Fruit fly (Drosophila melanogaster) ovary, adult (tissue): Measurements from ENCODE around the gene CG6094.

Experiments
- CG17801 ChIP-seq: fragments of 200-800 bp; optimal IDR thresholded peaks from 2 replicates; lab custom pipeline; 2019; ENCODE audit warnings: missing biosample characterization, mild to moderate bottlenecking, missing genetic modification characterization, moderate library complexity; ENCODE audit not compliant: partially characterized antibody

The CG6094 gene

DNA sequence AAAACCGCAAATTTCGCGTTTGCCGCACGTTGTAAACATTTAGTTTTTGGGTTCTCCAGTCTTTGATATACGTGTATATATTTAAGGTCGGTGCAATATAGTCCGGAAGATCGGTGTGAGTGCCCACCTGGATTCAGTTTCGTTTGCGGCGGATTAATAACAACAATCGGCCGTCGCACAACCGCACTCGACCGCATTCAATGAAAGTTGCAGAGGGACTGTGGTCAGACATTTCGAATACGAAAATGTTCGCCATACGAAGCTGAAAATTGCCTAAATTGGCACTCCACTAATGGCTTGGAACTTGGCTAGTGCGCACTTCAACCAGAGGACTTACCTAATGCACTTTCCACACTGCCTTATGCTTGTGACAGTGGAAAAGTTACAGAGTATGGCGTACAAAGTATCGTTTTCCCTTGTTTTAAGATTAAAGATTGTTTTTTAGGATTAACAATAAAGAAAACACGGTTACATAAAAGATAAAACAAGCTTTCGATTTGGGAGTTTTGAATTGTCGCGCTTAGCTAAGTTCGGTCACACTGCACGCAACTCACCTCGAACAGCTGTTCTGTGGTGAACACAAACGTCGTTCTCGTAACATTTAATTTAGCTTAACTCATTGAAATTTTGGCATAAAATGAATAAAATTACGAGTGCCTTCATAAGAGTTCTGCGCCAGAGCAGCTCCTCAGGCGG lies at the start of gene CG6094, which contains the start of gene Myo31DF:
Gene CG6094 (plus strand): TSS at position 525 of the 696 bp plus-strand sequence.
Gene Myo31DF (minus strand): TSS at position 223 of the 696 bp plus-strand sequence.
- peak; percentile 33 for TF ChIP-seq CG17801 (GFP tag; lab: Kevin White, UChicago)

DNA sequence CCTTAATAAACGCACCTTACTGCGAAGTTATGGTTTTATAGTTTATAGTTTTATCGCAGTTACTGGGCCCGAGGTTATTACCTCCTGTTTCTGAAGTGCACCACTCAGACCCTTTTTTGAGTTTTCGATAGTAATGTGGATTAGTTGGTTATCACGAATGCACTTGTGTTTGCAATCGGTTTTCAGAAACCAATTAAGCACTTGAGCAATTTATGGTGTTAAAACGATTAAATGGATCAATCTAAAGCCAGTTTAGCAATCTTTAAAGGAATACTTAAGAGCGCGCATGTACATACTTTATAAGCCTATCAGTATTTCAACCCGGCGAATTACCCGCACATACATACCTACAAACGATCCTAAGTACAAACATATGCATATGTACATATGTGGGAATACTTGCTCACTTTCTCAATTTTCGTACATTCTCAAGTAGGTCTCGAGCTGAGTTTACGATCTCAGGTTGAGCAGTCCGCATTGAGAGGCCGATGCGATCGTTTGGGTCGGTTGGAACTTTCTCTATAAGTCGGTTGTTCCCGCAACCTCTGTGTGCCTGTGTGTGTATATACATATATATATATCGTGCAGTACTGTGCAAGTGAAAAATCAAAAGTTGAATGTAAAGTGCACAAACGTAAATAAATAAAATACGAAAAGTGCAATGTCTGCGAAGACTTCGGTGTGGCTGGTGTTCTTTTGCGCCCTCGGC lies 49.5 kb upstream of the CG6094 start, which contains the start of the genes LManI and LManII:
Gene LManI (minus strand): TSS at position 51 of the 709 bp plus-strand sequence.
Gene LManII (plus strand): TSS at position 468 of the 709 bp plus-strand sequence.
- peak; percentile 45 for TF ChIP-seq CG17801 (GFP tag; lab: Kevin White, UChicago)

DNA sequence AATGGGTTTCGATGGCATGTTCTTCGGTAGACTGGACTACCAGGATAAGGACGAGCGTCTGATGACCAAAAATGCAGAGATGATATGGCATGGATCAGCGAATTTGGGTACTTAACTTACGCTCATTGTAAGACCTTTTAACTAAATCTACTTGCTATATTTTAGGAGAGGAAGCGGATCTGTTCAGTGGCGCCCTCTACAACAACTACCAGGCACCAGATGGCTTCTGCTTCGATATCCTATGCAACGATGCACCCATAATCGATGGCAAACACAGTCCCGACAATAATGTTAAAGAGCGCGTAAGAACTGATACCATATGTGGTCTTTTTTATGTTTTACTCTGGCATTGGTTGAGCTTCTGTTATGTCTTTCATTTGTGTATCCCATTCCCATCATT lies 47.9 kb upstream of the CG6094 start:
- TF ChIP-seq CG17801 (GFP tag; lab: Kevin White, UChicago) = no peak

DNA sequence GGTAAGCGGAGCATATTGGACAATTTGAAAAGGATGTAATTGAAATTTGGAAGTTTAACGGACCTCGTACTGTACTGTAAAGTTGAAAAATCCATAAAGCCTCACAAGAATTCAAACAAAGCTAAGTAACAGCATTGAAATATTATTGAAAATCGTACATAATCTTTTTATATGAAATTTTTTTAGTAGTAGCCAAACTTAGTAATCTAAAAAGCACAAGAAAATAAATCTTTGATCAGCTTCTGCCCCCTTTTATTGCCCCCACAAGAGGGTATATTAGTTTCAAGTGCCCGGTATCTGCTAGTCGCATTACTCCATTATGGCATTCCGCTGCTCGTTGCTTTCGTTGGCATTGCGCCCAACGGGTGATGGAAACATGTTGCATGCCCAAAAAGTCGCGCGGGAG lies 40.0 kb upstream of the CG6094 start:
- TF ChIP-seq CG17801 (GFP tag; lab: Kevin White, UChicago) = no peak

DNA sequence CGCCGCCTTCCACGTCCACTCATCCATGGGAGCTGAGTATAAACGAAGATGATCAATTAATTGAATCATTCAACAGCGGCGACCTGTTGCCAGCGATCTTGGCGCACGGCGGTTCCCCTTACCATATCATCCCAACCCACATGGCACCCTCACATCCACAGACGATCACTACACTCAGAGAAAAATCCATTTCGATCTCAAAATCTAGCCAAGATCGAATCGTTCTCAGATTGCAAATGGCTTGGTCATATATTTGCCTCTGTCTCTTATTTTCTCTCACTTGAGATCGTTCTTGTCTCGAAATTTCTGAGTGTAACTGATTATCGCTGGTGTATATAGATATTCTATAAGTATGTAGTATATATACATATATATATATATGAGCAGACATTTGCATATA lies 38.5 kb upstream of the CG6094 start:
- no peak for TF ChIP-seq CG17801 (GFP tag; lab: Kevin White, UChicago)

DNA sequence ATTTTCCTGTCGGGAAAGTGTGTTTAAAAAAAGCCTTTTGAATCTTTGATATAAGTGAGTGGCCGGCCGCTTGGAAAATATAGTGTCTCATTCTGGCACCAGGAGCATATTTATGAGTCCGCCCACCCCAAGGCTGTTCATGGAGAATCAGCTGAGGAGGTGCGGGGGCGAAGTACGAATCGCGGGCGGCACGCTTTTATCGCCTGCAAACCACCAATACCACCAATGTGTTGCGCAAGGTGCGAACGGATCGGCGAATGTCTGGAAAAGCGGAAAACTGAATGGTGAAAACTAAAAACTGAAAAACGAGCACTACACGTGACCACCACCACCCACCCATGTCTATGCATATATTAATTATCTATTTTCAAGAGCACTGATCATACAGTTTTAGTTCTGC lies 37.9 kb upstream of the CG6094 start:
- TF ChIP-seq CG17801 (GFP tag; lab: Kevin White, UChicago) = no peak

DNA sequence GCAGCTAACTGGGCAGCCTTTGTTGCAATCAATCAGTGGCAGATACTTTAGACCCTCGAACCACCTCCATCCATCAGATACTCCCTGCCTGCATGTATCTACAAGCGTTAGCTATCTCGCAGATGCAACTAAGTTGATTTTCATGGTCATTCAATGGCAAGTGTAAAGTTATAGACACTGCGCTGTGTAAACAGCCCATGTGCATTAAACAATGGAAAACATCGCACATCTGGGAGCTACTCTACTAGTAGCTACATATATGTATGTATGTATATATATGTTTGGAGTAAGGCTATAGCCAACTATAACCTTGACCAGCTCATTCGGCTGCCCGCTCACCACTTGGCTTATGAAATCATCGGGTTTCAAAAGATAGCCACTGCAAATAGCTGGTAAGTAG lies 36.7 kb upstream of the CG6094 start:
- TF ChIP-seq CG17801 (GFP tag; lab: Kevin White, UChicago) = no peak

DNA sequence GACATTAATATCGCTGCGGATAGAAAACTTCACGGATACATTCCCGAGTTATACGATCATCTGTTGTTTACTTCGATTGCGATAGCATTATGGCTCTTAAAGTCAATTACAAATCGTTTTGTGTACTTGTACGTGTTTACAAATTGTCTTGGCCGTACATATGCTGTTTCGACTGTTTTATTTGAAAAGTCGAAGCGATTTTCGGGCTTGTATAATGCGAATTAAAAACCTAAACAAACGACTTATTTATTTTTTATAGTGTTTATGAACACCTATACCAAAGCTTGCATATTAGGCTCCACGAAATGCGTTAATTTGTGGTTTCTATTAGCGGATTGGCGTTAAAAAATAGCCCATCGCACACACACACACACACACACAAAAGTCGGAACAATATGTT lies 34.6 kb upstream of the CG6094 start:
- TF ChIP-seq CG17801 (GFP tag; lab: Kevin White, UChicago) = no peak

DNA sequence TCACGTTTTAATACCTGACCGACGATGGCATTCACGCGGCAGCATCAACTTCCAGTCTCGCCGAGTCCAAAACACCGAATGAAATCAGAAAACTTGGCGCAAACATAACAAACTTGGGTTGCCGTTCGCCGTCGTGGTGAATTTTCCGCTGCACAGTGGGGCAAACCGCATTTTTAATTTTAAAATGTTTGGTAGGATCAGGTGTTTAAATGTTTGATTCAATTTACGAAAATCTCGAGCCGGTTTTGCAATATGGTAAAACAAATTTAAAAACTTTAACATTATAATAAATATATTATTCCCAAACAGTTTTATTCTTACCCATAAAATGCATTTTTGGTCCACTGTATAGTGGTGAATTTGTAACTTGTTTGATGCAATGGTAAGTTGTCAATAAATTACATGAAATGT lies 32.6 kb upstream of the CG6094 start, which contains the start of gene RluA-1:
Gene RluA-1 (minus strand): TSS at position 82 of the 411 bp plus-strand sequence.
- peak; percentile 72 for TF ChIP-seq CG17801 (GFP tag; lab: Kevin White, UChicago)

DNA sequence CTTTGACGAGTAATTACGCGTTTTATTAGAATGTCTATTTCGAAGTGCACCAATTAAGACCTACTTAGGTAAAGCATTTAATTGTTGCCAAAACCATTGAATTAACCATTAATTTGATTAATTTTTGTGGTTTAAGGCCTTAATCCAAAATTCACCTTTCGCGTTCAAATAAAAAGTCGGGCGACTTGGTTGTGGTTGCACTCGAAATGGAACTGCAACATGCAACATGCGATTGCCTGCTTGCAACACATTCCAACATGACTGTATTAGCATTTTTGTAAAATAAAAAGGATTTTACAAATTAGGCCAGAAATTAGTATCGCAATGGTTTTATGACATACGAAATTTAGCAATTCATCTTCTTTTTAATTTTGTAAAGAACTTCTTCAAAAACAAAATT lies 32.1 kb upstream of the CG6094 start:
- TF ChIP-seq CG17801 (GFP tag; lab: Kevin White, UChicago) = no peak

DNA sequence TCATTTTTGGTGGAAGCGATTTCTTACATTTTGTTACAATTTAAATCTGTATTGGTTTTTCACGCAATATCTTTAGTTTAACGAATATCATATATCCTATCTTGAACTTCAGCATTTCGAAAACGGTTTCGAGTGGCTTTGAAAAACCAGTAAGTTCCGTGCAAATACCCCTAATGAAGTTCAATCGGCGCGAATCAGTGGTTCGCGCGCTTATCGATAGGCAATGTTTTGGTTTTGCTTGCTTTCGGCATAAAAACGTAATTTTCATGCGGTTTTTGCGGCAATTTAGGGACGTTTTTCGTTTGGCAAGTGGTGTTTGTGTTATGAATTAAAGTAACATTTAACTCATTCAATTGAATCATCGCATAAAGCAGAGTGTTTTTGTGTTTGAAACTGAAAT lies 30.0 kb upstream of the CG6094 start, which contains the start of gene RluA-2:
Gene RluA-2 (plus strand): TSS at position 195 of the 400 bp plus-strand sequence.
- no peak for TF ChIP-seq CG17801 (GFP tag; lab: Kevin White, UChicago)

DNA sequence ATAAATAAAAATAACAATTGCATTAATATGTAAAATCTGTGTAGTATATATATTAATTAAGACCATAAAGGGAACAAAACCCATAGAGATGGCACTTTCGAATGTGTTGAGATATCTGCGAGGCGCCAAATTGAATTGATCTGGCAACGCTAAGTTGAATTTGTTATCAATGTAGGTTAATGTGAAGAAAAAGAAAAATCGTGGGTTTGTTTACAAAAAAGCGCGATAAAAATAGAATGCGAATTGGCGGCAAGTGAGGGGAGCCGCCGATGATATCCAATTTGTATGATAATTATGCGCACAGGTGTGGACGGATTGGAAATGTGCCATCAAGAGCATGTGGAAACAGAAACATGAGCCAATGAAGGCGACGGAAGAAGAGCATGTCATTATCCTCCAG lies 27.0 kb upstream of the CG6094 start:
- TF ChIP-seq CG17801 (GFP tag; lab: Kevin White, UChicago) = peak; percentile 11

DNA sequence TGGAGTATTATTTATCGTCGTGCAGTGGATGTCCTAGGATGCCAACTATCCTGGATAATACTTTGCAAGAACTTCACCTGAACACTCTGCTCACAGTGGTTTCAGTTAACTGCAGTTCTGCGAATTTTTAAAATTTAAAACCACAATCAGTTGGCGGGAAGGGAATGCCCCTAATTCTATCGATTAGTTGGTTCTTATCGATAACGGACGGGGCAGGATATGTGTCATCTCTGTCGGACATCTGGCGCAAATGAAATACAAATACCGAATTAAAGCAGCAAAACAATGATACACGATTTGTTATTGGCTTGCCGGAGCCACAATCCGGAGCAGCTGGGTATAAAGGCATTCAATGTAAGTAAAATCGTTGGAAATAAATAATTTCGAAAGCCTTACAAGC lies 23.8 kb upstream of the CG6094 start, which contains the start of gene Grip75:
Gene Grip75 (plus strand): TSS at position 223 of the 400 bp plus-strand sequence.
- TF ChIP-seq CG17801 (GFP tag; lab: Kevin White, UChicago) = no peak

DNA sequence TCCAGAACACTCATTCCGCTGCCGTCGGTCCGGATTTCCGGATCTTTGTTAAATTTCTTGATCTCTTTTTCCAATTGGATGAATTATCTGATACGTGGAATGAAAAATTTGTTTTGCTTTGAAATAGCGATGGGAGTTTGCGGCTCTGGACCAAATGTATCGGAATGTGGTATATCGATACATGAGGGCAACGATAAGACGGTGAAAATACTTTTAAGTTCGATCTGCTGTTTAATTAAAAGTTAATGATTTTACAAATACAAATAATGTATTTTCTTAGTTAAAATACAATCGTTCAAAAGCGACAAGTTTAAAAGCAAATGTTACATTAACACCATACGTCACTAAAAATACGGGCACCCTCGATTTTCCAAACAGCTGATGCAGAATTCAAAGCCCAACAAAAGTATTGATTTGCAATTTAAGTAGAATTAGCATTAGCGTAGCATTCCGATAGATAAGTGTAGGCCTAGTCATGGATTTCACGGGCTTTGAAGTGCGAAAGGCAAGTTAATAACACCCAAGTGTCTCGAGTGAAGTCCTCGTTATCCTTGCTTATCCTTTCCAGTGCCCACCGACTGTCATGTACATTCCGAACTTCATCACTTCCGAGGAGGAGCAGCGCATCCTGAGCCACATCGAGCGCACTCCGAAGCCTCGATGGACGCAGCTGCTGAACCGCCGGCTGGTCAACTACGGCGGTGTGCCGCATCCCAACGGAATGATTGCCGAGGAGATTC lies 18.2 kb upstream of the CG6094 start, which contains the start of the genes Cog4 and CG6144:
Gene Cog4 (minus strand): TSS at position 139 of the 740 bp plus-strand sequence.
Gene CG6144 (plus strand): TSS at position 211 of the 740 bp plus-strand sequence.
- peak; percentile 32 for TF ChIP-seq CG17801 (GFP tag; lab: Kevin White, UChicago)
